Worm (Caenorhabditis elegans): ENCODE measurements around the gene cyp-33B1.

cyp-33B1 gene

ce11 chrV:9016479-9016878, 24.7 kb upstream of the cyp-33B1 start, which contains the start of gene oac-40:
Gene oac-40 (plus strand): TSS chrV:9016779.
- TF ChIP-seq ceh-82 (tag; optimal IDR thresholded peaks at IDR 0.05) (no peak), alr-1 (tag; optimal IDR thresholded peaks at IDR 0.05) (no peak), skn-1 (tag; optimal IDR thresholded peaks at IDR 0.05) (no peak), snpc-4 (tag; optimal IDR thresholded peaks at IDR 0.05) (no peak), nhr-10 (tag; optimal IDR thresholded peaks at IDR 0.05) (no peak), zag-1 (tag; optimal IDR thresholded peaks at IDR 0.05) (no peak), nhr-6 (tag; optimal IDR thresholded peaks at IDR 0.05) (no peak), nhr-25 (tag; optimal IDR thresholded peaks at IDR 0.05) (no peak), ztf-1 (GFP tag; conservative IDR thresholded peaks at IDR 0.05) (no peak), unc-62 (GFP tag; optimal IDR thresholded peaks at IDR 0.05) (no peak), nhr-12 (tag; optimal IDR thresholded peaks at IDR 0.05) (no peak), sem-4 (tag; optimal IDR thresholded peaks at IDR 0.05) (no peak), sma-9 (GFP tag; optimal IDR thresholded peaks at IDR 0.05) (no peak), sma-9 (tag; optimal IDR thresholded peaks at IDR 0.05) (no peak)

- no peak for TF ChIP-seq skn-1 (tag; optimal IDR thresholded peaks at IDR 0.05)
- TF ChIP-seq ztf-11 (tag; optimal IDR thresholded peaks at IDR 0.05), result no peak
- TF ChIP-seq alr-1 (tag; optimal IDR thresholded peaks at IDR 0.05), result no peak
- no peak for TF ChIP-seq crh-2 (tag; optimal IDR thresholded peaks at IDR 0.05)
- TF ChIP-seq nhr-237 (tag; optimal IDR thresholded peaks at IDR 0.05), result no peak
- TF ChIP-seq nhr-10 (tag; optimal IDR thresholded peaks at IDR 0.05), result no peak
- TF ChIP-seq ztf-1 (GFP tag; conservative IDR thresholded peaks at IDR 0.05), result no peak
- TF ChIP-seq mbf-1 (tag; optimal IDR thresholded peaks at IDR 0.05), result no peak
- TF ChIP-seq nhr-21 (tag; optimal IDR thresholded peaks at IDR 0.05), result no peak
- TF ChIP-seq nhr-12 (tag; optimal IDR thresholded peaks at IDR 0.05), result no peak
- no peak for TF ChIP-seq unc-55 (GFP tag; optimal IDR thresholded peaks at IDR 0.05)
- TF ChIP-seq aly-2 (tag; optimal IDR thresholded peaks at IDR 0.05), result no peak
- no peak for TF ChIP-seq unc-39 (tag; optimal IDR thresholded peaks at IDR 0.05)
- TF ChIP-seq ZK546.5 (tag; optimal IDR thresholded peaks at IDR 0.05), result no peak
- TF ChIP-seq blmp-1 (tag; optimal IDR thresholded peaks at IDR 0.05; ENCODE audit: insufficient read depth), result no peak
- no peak for TF ChIP-seq egl-27 (tag; optimal IDR thresholded peaks at IDR 0.05)
- no peak for TF ChIP-seq F13H6.1 (tag; optimal IDR thresholded peaks at IDR 0.05)
- no peak for TF ChIP-seq sma-9 (GFP tag; optimal IDR thresholded peaks at IDR 0.05)
- no peak for TF ChIP-seq sma-9 (tag; optimal IDR thresholded peaks at IDR 0.05)
- no peak for TF ChIP-seq mdl-1 (tag; optimal IDR thresholded peaks at IDR 0.05)
- no peak for TF ChIP-seq ama-1 (optimal IDR thresholded peaks at IDR 0.05)
Observed at ce11 chrV:9018871-9019270, 22.3 kb upstream of the cyp-33B1 start.

ce11 chrV:9022078-9022477, 19.1 kb upstream of the cyp-33B1 start, which contains the start of gene oac-41:
Gene oac-41 (minus strand): TSS chrV:9022178.
- no peak for TF ChIP-seq zag-1 (tag; optimal IDR thresholded peaks at IDR 0.05)
- no peak for TF ChIP-seq nhr-77 (tag; optimal IDR thresholded peaks at IDR 0.05)
- TF ChIP-seq fos-1 (tag; optimal IDR thresholded peaks at IDR 0.05), result no peak
- no peak for TF ChIP-seq R02D3.7 (tag; optimal IDR thresholded peaks at IDR 0.05)
- TF ChIP-seq nhr-25 (tag; optimal IDR thresholded peaks at IDR 0.05), result no peak

- TF ChIP-seq mbf-1 (tag; optimal IDR thresholded peaks at IDR 0.05) (no peak), unc-55 (GFP tag; optimal IDR thresholded peaks at IDR 0.05) (no peak), mdl-1 (tag; optimal IDR thresholded peaks at IDR 0.05) (no peak), peb-1 (tag; optimal IDR thresholded peaks at IDR 0.05) (no peak), nhr-25 (tag; optimal IDR thresholded peaks at IDR 0.05) (no peak), lin-11 (tag; optimal IDR thresholded peaks at IDR 0.05) (no peak), lin-13 (GFP tag; optimal IDR thresholded peaks at IDR 0.05) (no peak), sma-3 (GFP tag; optimal IDR thresholded peaks at IDR 0.05) (no peak), aly-2 (tag; optimal IDR thresholded peaks at IDR 0.05) (no peak), gmeb-1 (tag; optimal IDR thresholded peaks at IDR 0.05) (no peak), F13H6.1 (tag; optimal IDR thresholded peaks at IDR 0.05) (no peak), nhr-77 (tag; optimal IDR thresholded peaks at IDR 0.05) (no peak), fos-1 (tag; optimal IDR thresholded peaks at IDR 0.05) (no peak), dmd-4 (tag; optimal IDR thresholded peaks at IDR 0.05) (no peak), ceh-82 (tag; optimal IDR thresholded peaks at IDR 0.05) (no peak), nhr-21 (tag; optimal IDR thresholded peaks at IDR 0.05) (no peak)
Observed at ce11 chrV:9024713-9025112, 16.4 kb upstream of the cyp-33B1 start, which contains the start of gene bus-1. Gene bus-1 (minus strand): TSS chrV:9024813.

All from whole organism, L2 larva.